Fruit fly (Drosophila melanogaster) whole organism: ENCODE measurements around the gene CG9281.

ENCODE experiments used
- CG8478 ChIP-seq: fragments of >200 bp; optimal IDR thresholded peaks from 2 replicates; lab custom pipeline; 2018; ENCODE audit warnings: inconsistent platforms
- Dll ChIP-seq: fragments of >200 bp; optimal IDR thresholded peaks from 2 replicates; lab custom pipeline; 2017
- EcR ChIP-seq, 2 experiments: fragments of >200 bp; optimal IDR thresholded peaks; 2 replicates each; lab custom pipeline; 2017; ENCODE audit warnings: missing biosample characterization in 2 of 2, missing genetic modification characterization in 2 of 2, missing genetic modification reagents in 2 of 2
- pan ChIP-seq: fragments of >200 bp; optimal IDR thresholded peaks from 2 replicates; lab custom pipeline; 2017
- psq ChIP-seq: fragments of >200 bp; optimal IDR thresholded peaks from 2 replicates; lab custom pipeline; 2017
- usp ChIP-seq: fragments of >200 bp; optimal IDR thresholded peaks from 2 replicates; lab custom pipeline; 2017; ENCODE audit warnings: missing biosample characterization, missing genetic modification characterization, mixed read lengths

CG9281 gene

DNA sequence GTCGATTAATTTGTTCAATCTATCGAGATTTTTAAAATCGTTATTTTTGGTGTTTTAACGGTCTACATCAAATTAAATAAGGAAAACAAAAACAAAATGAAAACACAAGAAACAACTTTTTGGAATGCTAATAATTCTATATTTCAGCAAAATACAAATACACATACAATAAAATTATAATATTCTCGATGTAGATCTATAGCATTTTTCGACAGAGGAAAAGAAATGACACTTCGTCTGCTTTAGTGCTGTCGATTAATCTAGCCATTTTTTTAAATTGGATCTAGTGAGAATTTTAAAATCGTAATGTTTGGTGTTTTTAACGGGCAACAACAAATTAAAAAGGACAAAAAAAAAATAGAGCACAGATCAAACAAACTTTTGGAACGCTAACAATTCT lies 26.8 kb upstream of the CG9281 start, which contains the start of gene Arp6:
Gene Arp6 (minus strand): TSS at position 11 of the 400 bp plus-strand sequence.
- TF ChIP-seq EcR (GFP tag; optimal IDR thresholded peaks at IDR 0.05; lab: Kevin White, UChicago): no peak
- TF ChIP-seq CG8478 (lab: Kevin White, UChicago): no peak
- TF ChIP-seq pan (lab: Kevin White, UChicago): no peak
- TF ChIP-seq Dll: no peak

DNA sequence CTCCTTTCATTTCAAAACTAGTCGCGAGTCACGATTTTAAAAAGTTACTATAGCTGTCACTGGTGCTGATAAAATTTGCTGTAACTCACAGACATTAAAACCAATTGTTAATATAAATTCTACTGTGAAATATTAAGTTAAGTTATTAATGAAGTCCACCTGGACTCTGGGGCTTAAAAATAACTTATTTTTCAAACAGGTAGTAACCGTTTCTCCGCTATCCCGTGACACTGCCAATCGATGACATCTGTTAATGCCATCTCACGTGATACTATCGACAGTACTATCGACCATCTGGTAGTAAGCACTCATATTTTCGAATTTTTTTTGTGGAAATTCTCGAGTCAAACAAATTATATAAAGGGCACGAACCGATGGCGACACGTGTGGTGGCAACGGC lies 23.7 kb upstream of the CG9281 start, which contains the start of the genes CG12379 and MagR:
Gene CG12379 (minus strand): TSS at position 2 of the 400 bp plus-strand sequence.
Gene MagR (plus strand): TSS at position 276 of the 400 bp plus-strand sequence.
- TF ChIP-seq usp (GFP tag; lab: Kevin White, UChicago): no peak
- TF ChIP-seq Dll: no peak
- no peak for TF ChIP-seq EcR (GFP tag; optimal IDR thresholded peaks at IDR 0.05; lab: Kevin White, UChicago)
- TF ChIP-seq pan (lab: Kevin White, UChicago): no peak
- no peak for TF ChIP-seq psq
- TF ChIP-seq CG8478 (lab: Kevin White, UChicago): no peak

DNA sequence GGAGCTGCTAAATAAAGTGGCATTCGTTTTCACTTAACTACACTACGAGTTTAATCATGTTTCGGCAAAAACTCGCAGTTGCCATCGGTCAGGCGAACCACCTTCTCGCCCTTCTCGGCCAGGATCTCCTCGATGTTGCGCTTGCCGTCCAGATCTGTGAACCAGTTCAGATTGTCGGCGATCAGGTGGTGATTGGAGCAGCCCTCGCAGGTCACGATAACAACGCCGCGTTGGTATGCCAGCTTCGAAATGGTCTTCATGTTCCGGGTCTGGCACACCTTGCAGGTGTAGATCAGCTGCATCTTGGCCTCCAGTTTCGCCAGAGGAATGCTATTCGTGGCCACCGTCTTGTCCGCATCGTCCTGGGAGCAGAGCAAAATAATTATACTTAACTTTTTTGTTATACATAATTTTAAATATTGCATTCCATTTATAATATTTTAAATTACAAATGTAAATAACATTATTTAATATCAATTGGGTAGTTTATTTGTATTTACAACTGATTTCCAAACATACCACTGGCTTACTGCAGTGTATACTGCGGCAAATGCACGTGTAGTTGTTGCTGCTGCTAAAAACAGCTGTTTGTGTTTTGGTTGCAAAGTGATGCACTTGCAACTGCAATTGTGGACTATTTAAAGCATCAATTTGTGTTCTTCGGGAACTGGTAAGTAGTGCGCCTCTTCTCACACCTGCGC lies 23.0 kb upstream of the CG9281 start:
- TF ChIP-seq CG8478 (lab: Kevin White, UChicago) (no peak), EcR (GFP tag; optimal IDR thresholded peaks at IDR 0.05; lab: Kevin White, UChicago) (no peak), psq (no peak)

DNA sequence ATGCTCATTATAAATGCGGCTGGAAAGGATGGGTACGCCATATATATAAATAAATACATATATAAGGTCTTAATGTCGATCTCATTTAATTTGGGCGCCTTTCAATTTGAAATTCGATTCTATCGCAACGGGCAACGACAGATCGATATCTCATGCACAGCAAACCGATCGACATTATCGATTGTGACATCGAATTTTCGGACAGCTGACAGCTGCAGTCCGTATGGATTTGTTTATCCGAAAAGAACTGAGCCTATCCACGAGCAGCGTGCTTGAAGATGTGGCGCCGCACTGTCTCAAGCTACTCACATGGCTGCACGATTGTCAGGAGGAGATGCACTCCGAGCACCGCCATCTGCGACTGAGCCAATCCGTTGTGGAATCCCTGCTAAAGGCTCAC lies 21.6 kb upstream of the CG9281 start, which contains the start of gene CG8191:
Gene CG8191 (plus strand): TSS at position 211 of the 400 bp plus-strand sequence.
- no peak for TF ChIP-seq psq
- no peak for TF ChIP-seq CG8478 (lab: Kevin White, UChicago)
- no peak for TF ChIP-seq Dll
- TF ChIP-seq usp (GFP tag; lab: Kevin White, UChicago): no peak
- TF ChIP-seq pan (lab: Kevin White, UChicago): no peak
- no peak for TF ChIP-seq EcR (GFP tag; optimal IDR thresholded peaks at IDR 0.05; lab: Kevin White, UChicago)

DNA sequence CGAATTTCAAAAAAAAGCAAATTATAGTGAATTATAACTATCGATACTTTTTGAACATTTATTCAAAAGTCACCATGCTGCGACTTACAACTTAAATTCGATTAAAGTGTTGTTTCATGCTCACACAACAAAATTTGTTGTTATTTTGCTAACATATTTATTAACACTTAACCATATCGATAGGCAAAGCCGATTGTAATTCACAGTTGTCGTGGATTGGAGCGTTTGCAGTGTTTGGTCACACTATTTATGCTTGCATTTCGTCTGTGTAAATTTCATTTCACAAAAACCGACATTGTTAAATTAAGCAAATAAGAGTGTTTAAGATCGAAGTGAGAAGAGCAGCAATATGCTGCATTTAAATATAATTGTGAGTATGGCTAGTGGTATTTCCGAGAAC lies 2.1 kb upstream of the CG9281 start, which contains the start of gene HUWE1:
Gene HUWE1 (plus strand): TSS at position 220 of the 400 bp plus-strand sequence.
- TF ChIP-seq psq (no peak), CG8478 (lab: Kevin White, UChicago) (no peak)

DNA sequence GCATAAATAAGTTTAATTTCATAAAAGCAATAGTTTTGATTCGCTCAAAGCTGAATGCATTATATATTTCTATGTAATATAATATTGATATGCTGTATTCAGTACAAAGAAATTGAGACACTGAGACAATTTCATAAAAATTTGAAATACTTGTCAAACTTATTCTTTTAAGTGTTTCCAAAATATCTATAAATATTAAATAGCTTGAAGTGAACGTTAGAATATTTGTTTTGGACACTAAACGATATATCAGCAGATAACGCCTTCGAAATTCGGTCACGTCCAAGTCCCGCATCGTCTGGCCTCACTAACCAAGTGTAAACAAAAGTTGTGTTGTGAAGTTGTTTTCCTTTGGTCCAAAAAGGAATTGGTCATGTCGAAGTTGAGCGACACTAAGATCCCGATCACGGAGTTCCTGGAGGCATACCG lies 426 bp upstream of the CG9281 start:
- no peak for TF ChIP-seq CG8478 (lab: Kevin White, UChicago)
- no peak for TF ChIP-seq pan (lab: Kevin White, UChicago)

DNA sequence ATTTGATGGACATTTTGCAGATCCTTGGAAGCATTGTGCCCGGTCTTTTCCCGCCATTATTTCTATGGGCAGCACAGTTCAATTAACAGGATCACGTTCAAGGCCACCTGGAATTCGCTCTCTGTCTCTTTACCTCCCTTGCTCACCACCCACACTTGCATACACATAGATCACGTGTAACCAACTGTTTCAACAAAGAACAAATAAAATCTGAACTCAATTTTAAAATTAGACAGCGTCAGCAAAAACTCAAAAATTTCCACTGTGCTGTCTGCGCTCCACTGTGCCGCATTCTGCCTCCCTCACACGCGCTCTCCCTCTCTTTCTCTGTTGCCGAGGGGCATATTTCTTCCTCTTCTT lies 735 bp downstream of the CG9281 start:
- TF ChIP-seq EcR (GFP tag; optimal IDR thresholded peaks at IDR 0.05; lab: Kevin White, UChicago): no peak
- TF ChIP-seq usp (GFP tag; lab: Kevin White, UChicago): no peak
- no peak for TF ChIP-seq psq
- TF ChIP-seq Dll: no peak
- no peak for TF ChIP-seq pan (lab: Kevin White, UChicago)
- TF ChIP-seq CG8478 (lab: Kevin White, UChicago): no peak

DNA sequence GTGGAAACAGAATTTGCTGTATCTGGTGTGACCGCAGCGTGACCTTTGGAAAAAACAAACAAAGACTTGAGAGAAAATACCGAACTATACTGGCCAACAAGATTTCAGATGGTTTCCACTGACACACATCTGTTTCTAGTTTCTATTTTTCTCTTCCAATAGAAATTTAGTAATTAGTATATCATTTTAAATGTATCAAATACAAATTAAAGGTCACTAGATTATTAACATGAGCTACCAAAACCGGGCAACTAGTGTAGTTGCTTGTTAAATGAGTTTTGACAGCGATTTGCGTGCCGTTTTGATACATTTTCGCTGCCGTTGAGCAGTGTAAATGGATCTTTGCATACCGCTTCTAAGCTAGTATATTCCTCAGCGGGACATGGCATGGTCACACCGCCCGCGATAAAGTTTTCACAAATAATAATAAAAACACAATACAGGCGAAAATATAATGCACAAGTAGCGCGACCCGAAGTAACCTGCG lies 6.6 kb downstream of the CG9281 start, which contains the start of the genes Pis and Hap40:
Gene Pis (minus strand): TSS at position 51 of the 487 bp plus-strand sequence.
Gene Hap40 (plus strand): TSS at position 406 of the 487 bp plus-strand sequence.
- no peak for TF ChIP-seq EcR (GFP tag; optimal IDR thresholded peaks at IDR 0.05; lab: Kevin White, UChicago)
- TF ChIP-seq pan (lab: Kevin White, UChicago): no peak
- no peak for TF ChIP-seq CG8478 (lab: Kevin White, UChicago)
- no peak for TF ChIP-seq Dll
- TF ChIP-seq usp (GFP tag; lab: Kevin White, UChicago): no peak
- TF ChIP-seq psq: no peak

DNA sequence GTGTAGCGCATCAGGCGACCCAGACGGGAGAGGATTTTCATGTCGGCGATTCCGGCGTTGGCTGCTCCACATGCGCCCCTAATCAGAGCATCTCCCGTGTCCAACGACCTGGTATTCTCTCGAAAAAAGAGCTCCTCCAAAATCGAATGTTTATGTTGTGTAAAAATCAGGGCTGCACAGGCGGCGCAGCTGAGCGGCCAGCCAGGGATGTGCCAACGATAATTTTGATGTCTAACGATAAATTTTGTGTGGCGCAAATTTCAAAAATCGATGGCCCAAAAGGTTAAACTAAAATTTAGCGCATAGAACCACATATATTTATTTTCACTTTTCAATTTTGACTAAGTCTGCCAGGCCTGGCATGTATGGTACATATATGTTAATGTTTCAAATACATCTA lies 9.3 kb downstream of the CG9281 start, which contains the start of gene CG9240:
Gene CG9240 (minus strand): TSS at position 213 of the 400 bp plus-strand sequence.
- TF ChIP-seq psq: no peak
- no peak for TF ChIP-seq pan (lab: Kevin White, UChicago)
- no peak for TF ChIP-seq usp (GFP tag; lab: Kevin White, UChicago)
- no peak for TF ChIP-seq Dll

DNA sequence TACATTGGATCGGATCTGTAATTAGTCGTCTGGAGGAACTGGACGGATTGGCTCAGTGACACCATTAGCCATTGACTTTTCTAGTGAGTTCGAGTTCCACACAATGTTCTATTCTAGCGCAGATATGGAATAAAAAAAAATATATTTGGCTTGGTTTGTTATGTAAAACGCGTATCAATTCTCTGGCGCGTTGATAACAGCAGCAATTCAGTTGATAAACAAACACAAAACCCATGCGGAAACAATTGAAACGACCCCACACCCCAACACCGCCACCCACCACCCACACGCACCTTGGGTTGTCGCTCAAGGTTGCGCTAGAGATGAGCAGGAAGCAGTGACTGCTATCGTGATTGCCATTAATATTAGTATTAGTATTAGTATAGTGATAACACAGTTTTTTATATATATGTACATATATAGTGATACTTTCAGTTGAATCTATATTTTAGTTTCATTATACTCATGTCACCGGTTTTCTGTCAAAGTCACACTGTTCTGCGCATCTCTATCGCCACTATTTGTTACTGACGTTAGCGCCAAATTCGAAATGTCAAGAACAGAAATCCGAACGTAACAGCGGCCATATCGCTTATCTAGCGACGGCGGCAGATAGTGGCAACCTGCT lies 12.6 kb downstream of the CG9281 start:
- TF ChIP-seq CG8478 (lab: Kevin White, UChicago): no peak
- TF ChIP-seq usp (GFP tag; lab: Kevin White, UChicago): no peak
- TF ChIP-seq Dll: no peak
- no peak for TF ChIP-seq psq
- TF ChIP-seq EcR (GFP tag; optimal IDR thresholded peaks at IDR 0.05; lab: Kevin White, UChicago): no peak
- TF ChIP-seq pan (lab: Kevin White, UChicago): no peak

DNA sequence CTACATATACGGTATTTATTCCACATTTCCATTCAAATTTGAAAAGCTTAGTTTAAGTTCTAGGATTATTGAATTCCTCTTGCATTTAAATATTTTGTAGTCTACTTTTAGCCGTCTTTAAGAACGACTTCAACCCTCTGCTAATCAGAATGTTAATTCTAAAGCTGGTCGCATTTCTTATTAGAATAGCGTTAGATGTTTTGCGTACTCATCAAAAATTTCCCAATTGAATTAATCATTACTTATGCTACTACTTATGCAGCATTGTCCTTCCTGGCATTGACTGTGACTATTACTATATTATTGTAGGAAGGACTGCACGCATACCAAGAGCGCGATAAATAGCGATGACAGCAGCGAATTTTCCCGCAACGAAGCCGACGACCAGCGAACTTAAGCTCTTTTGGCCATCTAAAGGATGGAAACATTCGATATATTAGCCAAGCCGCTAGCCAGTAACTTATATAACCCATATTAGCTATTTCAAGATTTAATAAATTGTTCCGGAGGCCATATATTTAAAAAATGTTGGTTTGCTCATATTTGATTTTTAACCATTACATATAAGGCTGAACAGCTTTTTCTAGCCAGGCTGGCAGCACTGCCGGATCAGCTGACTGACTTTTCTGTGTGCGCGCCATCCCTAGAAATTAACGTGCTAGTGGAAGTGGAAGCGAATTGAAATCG lies 13.3 kb downstream of the CG9281 start, which contains the start of gene CG8128:
Gene CG8128 (plus strand): TSS at position 641 of the 687 bp plus-strand sequence.
- no peak for TF ChIP-seq psq
- TF ChIP-seq Dll: no peak
- TF ChIP-seq EcR (GFP tag; optimal IDR thresholded peaks at IDR 0.05; lab: Kevin White, UChicago): no peak
- no peak for TF ChIP-seq CG8478 (lab: Kevin White, UChicago)
- TF ChIP-seq pan (lab: Kevin White, UChicago): no peak
- no peak for TF ChIP-seq usp (GFP tag; lab: Kevin White, UChicago)

DNA sequence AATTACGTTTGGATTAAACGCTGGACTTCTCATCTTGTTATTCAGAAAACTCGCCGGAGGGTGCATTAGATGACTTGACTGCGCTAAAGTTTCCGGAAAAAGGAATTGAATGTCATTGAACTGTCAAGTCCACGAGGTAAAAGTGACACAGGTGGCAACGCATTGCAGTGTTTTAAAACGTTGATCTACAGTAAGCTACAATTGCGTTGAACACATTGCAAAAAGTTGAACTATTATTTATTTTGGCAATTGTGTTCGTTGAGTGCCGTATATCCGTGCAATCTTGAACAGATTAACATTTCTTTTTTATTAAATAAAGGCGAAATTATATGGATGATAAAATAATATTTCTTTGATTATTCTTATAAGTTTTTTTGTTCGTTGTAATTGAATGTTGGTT lies 21.6 kb downstream of the CG9281 start, which contains the start of gene CG15599:
Gene CG15599 (minus strand): TSS at position 101 of the 400 bp plus-strand sequence.
- TF ChIP-seq usp (GFP tag; lab: Kevin White, UChicago): no peak
- TF ChIP-seq Dll: no peak
- TF ChIP-seq psq: no peak
- no peak for TF ChIP-seq EcR (GFP tag; optimal IDR thresholded peaks at IDR 0.05; lab: Kevin White, UChicago)
- TF ChIP-seq CG8478 (lab: Kevin White, UChicago): no peak
- no peak for TF ChIP-seq pan (lab: Kevin White, UChicago)
